Worm (Caenorhabditis elegans) whole organism, young adult: Measurements from ENCODE around the gene F56A11.4.
A peak's percentile ranks its signal among the peaks of the same experiment; 100 is the strongest.

Experiments
- B0336.3 ChIP-seq: fragments of 200-800 bp; sonication (Bioruptor generic); IDR thresholded peaks from 2 replicates; pipeline ENCODE4 v1.3.6; 2022; ENCODE audit warnings: missing genetic modification characterization, missing compliant biosample characterization
- C06A6.2 ChIP-seq: fragments of 200-800 bp; sonication (Bioruptor generic); conservative IDR thresholded peaks from 2 replicates; pipeline ENCODE4 v1.3.6; 2022; ENCODE audit warnings: missing genetic modification characterization, missing compliant biosample characterization
- F10E7.11 ChIP-seq: sonication (generic microtip); optimal IDR thresholded peaks from 2 replicates; lab custom pipeline; 2017; ENCODE audit warnings: mild to moderate bottlenecking, missing genetic modification characterization, moderate library complexity, missing compliant biosample characterization
- F37B4.10 ChIP-seq: fragments of 200-800 bp; sonication (Bioruptor generic); IDR thresholded peaks from 2 replicates; pipeline ENCODE4 v1.3.6; 2022; ENCODE audit warnings: missing genetic modification characterization, missing compliant biosample characterization
- K11D2.4 ChIP-seq: fragments of 200-800 bp; sonication (Bioruptor generic); IDR thresholded peaks from 2 replicates; pipeline ENCODE4 v1.3.6; 2022; ENCODE audit warnings: missing genetic modification reagents, missing genetic modification characterization, missing compliant biosample characterization
- Y53F4B.3 ChIP-seq: fragments of 200-800 bp; sonication (Bioruptor generic); IDR thresholded peaks from 2 replicates; pipeline ENCODE4 v1.3.6; 2022; ENCODE audit warnings: missing genetic modification reagents, missing genetic modification characterization, missing compliant biosample characterization
- Y53G8AR.9 ChIP-seq: fragments of 200-800 bp; sonication (Bioruptor generic); conservative IDR thresholded peaks from 2 replicates; pipeline ENCODE4 v1.3.6; 2022; ENCODE audit warnings: missing genetic modification reagents, missing genetic modification characterization, missing compliant biosample characterization
- Y67H2A.10 ChIP-seq: fragments of 200-800 bp; sonication (Bioruptor generic); conservative IDR thresholded peaks from 2 replicates; pipeline ENCODE4 v1.3.6; 2022; ENCODE audit warnings: missing genetic modification reagents, missing genetic modification characterization, missing compliant biosample characterization
- Y79H2A.3 ChIP-seq: fragments of 200-800 bp; sonication (Bioruptor generic); conservative IDR thresholded peaks from 2 replicates; pipeline ENCODE4 v1.3.6; 2022; ENCODE audit warnings: missing genetic modification reagents, missing genetic modification characterization, missing compliant biosample characterization
- akir-1 ChIP-seq: fragments of 200-800 bp; sonication (Bioruptor generic); optimal IDR thresholded peaks from 2 replicates; lab custom pipeline; 2018; ENCODE audit warnings: mild to moderate bottlenecking, missing genetic modification characterization, moderate library complexity, missing compliant biosample characterization
- aptf-2 ChIP-seq: fragments of 200-800 bp; sonication (Bioruptor generic); conservative IDR thresholded peaks from 2 replicates; pipeline ENCODE4 v1.3.6; 2022; ENCODE audit warnings: missing genetic modification reagents, missing genetic modification characterization, missing compliant biosample characterization
- atf-7 ChIP-seq: sonication (generic microtip); optimal IDR thresholded peaks from 2 replicates; lab custom pipeline; 2017; ENCODE audit warnings: mild to moderate bottlenecking, missing genetic modification characterization, missing compliant biosample characterization
- attf-3 ChIP-seq: fragments of 200-800 bp; sonication (Bioruptor generic); conservative IDR thresholded peaks from 2 replicates; pipeline ENCODE4 v1.3.6; 2022; ENCODE audit warnings: missing genetic modification reagents, missing genetic modification characterization, missing compliant biosample characterization
- cebp-2 ChIP-seq: fragments of 200-800 bp; sonication (Bioruptor generic); IDR thresholded peaks from 2 replicates; pipeline ENCODE4 v1.3.6; 2022; ENCODE audit warnings: missing genetic modification characterization, missing compliant biosample characterization
- dox-1 ChIP-seq: fragments of 200-800 bp; sonication (Bioruptor generic); IDR thresholded peaks from 2 replicates; pipeline ENCODE4 v1.3.6; 2022; ENCODE audit warnings: missing genetic modification reagents, missing genetic modification characterization, missing compliant biosample characterization
- dpff-1 ChIP-seq: sonication (generic microtip); optimal IDR thresholded peaks from 2 replicates; lab custom pipeline; 2017; ENCODE audit warnings: mild to moderate bottlenecking, missing genetic modification characterization, missing compliant biosample characterization
- dpl-1 ChIP-seq: fragments of 150-350 bp; optimal IDR thresholded peaks from 2 replicates; lab custom pipeline; 2014; ENCODE audit warnings: missing biosample characterization, missing genetic modification reagents, missing genetic modification characterization
- egrh-3 ChIP-seq: fragments of 200-800 bp; sonication (Bioruptor generic); IDR thresholded peaks from 2 replicates; pipeline ENCODE4 v1.3.6; 2022; ENCODE audit warnings: missing genetic modification reagents, missing genetic modification characterization, missing compliant biosample characterization
- let-526 ChIP-seq: fragments of 200-800 bp; sonication (Bioruptor generic); IDR thresholded peaks from 2 replicates; pipeline ENCODE4 v1.3.6; 2022; ENCODE audit warnings: missing genetic modification reagents, missing genetic modification characterization, missing compliant biosample characterization
- let-607 ChIP-seq, 2 experiments: fragments of 200-800 bp in 1 of 2; sonication (Bioruptor generic) in 1 of 2; sonication (generic microtip) in 1 of 2; optimal IDR thresholded peaks; 2 replicates each; lab custom pipeline; 2016 to 2018; ENCODE audit warnings: mild to moderate bottlenecking in 2 of 2, missing compliant biosample characterization in 2 of 2, missing genetic modification characterization in 2 of 2, moderate library complexity in 2 of 2, missing genotype in 1 of 2
- lin-40 ChIP-seq: sonication (generic microtip); optimal IDR thresholded peaks from 2 replicates; lab custom pipeline; 2016; ENCODE audit warnings: missing genetic modification characterization, mild to moderate bottlenecking, missing compliant biosample characterization, missing genotype, missing genetic modification reagents
- lsy-27 ChIP-seq: sonication (generic microtip); optimal IDR thresholded peaks from 2 replicates; lab custom pipeline; 2017; ENCODE audit warnings: missing genetic modification characterization, mild to moderate bottlenecking, missing compliant biosample characterization, antibody characterized with exemption, missing genotype, borderline replicate concordance; ENCODE audit not compliant: insufficient read depth
- mel-28 ChIP-seq: sonication (generic microtip); optimal IDR thresholded peaks from 2 replicates; lab custom pipeline; 2016; ENCODE audit warnings: borderline replicate concordance, mild to moderate bottlenecking, missing genetic modification characterization, missing compliant biosample characterization
- mes-4 ChIP-seq: sonication (generic microtip); optimal IDR thresholded peaks from 2 replicates; lab custom pipeline; 2016; ENCODE audit warnings: missing genotype, missing genetic modification characterization, missing compliant biosample characterization
- nfya-2 ChIP-seq: fragments of 200-800 bp; sonication (Bioruptor generic); IDR thresholded peaks from 2 replicates; pipeline ENCODE4 v1.3.6; 2022; ENCODE audit warnings: missing genetic modification reagents, missing genetic modification characterization, missing compliant biosample characterization
- nhr-179 ChIP-seq: sonication (generic microtip); optimal IDR thresholded peaks from 2 replicates; lab custom pipeline; 2016; ENCODE audit warnings: mild to moderate bottlenecking, missing genetic modification characterization, missing compliant biosample characterization
- rpc-1 ChIP-seq, 2 experiments: fragments of 150-350 bp in 1 of 2; sonication (generic microtip) in 1 of 2; optimal IDR thresholded peaks; 2 replicates each; lab custom pipeline; 2014 to 2018; ENCODE audit warnings: missing biosample characterization in 1 of 2, missing genetic modification characterization in 1 of 2, missing genetic modification reagents in 1 of 2, missing genotype in 1 of 2
- sdz-38 ChIP-seq: sonication (generic microtip); optimal IDR thresholded peaks from 2 replicates; lab custom pipeline; 2016; ENCODE audit warnings: missing genotype, missing genetic modification characterization, missing compliant biosample characterization
- snpc-3.4 ChIP-seq: sonication (generic microtip); optimal IDR thresholded peaks from 2 replicates; lab custom pipeline; 2017; ENCODE audit warnings: missing genetic modification characterization, mild to moderate bottlenecking, missing compliant biosample characterization, antibody characterized with exemption, moderate library complexity, missing genotype, missing genetic modification reagents
- sptf-2 ChIP-seq: fragments of 200-800 bp; sonication (Bioruptor generic); optimal IDR thresholded peaks from 2 replicates; lab custom pipeline; 2018; ENCODE audit warnings: mild to moderate bottlenecking, missing genetic modification characterization, missing compliant biosample characterization
- tbp1 ChIP-seq: fragments of 200-800 bp; sonication (Bioruptor generic); optimal IDR thresholded peaks from 2 replicates; lab custom pipeline; 2018; ENCODE audit warnings: mild to moderate bottlenecking, missing genetic modification characterization, missing compliant biosample characterization
- unc-62 ChIP-seq: fragments of 150-350 bp; optimal IDR thresholded peaks from 2 replicates; lab custom pipeline; 2014; ENCODE audit warnings: missing biosample characterization, missing genetic modification reagents, missing genetic modification characterization
- zfh-2 ChIP-seq: fragments of 200-800 bp; sonication (Bioruptor generic); conservative IDR thresholded peaks from 2 replicates; pipeline ENCODE4 v1.3.6; 2022; ENCODE audit warnings: missing genetic modification reagents, missing genetic modification characterization, missing compliant biosample characterization
- ztf-22 ChIP-seq: fragments of 200-800 bp; sonication (Bioruptor generic); optimal IDR thresholded peaks from 2 replicates; lab custom pipeline; 2018; ENCODE audit warnings: mild to moderate bottlenecking, missing genetic modification characterization, moderate library complexity, missing compliant biosample characterization
- ztf-3 ChIP-seq: fragments of 200-800 bp; sonication (Bioruptor generic); optimal IDR thresholded peaks from 2 replicates; lab custom pipeline; 2018; ENCODE audit warnings: mild to moderate bottlenecking, missing genetic modification characterization, missing compliant biosample characterization

Gene F56A11.4

ce11 chrIV:580512-580911 lies 32.4 kb downstream of the F56A11.4 start:
- peak; percentile 75 for TF ChIP-seq zfh-2
- TF ChIP-seq nfya-2 (GFP tag; lab: Robert Waterston, UW) = no peak
- peak; percentile 7; the same call in 1 of the 2 replicates for TF ChIP-seq egrh-3 (GFP tag; lab: Robert Waterston, UW)

DNA sequence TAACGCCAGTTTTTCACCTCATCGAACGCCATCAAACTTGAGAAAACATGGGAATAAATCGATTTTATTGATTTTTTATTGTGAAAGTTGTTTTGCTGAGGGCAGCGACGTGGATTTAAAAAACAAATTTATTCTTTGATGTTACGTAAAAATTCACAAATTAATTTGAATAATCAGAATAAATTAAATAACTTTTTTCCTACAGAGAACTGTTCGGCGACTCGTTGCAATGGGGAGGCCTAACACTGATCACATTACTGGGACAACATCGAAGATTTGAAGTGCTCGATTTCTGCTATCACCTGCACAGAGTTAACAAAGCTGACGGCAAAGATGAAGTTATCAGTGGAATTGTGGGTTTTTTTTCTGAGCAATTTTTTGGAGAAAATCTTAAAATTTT lies 34.0 kb downstream of the F56A11.4 start, which contains the start of gene F56A11.6:
TSS of gene F56A11.6 (minus strand) at position 101 of the 400 bp plus-strand sequence.
- TF ChIP-seq F10E7.11 (tag; lab: Kevin White, UChicago) (no peak), C06A6.2 (GFP tag; lab: Robert Waterston, UW) (no peak), B0336.3 (no peak), atf-7 (no peak), mel-28 (tag; lab: Kevin White, UChicago) (no peak), Y53F4B.3 (GFP tag; lab: Robert Waterston, UW) (no peak), K11D2.4 (GFP tag; lab: Robert Waterston, UW) (no peak), lin-40 (tag; lab: Kevin White, UChicago) (no peak), dox-1 (GFP tag; lab: Robert Waterston, UW) (no peak), Y67H2A.10 (GFP tag; lab: Robert Waterston, UW) (no peak), sdz-38 (tag; lab: Kevin White, UChicago) (no peak), dpl-1 (no peak), F37B4.10 (GFP tag; lab: Robert Waterston, UW) (no peak), sptf-2 (no peak), rpc-1 (optimal IDR thresholded peaks at IDR 0.05; lab: Kevin White, UChicago) (no peak), rpc-1 (tag; optimal IDR thresholded peaks at IDR 0.05; lab: Kevin White, UChicago) (no peak), lsy-27 (tag; lab: Kevin White, UChicago) (no peak)

ce11 chrIV:584039-584438 lies 35.9 kb downstream of the F56A11.4 start:
- TF ChIP-seq tbp1 (GFP tag; lab: Kevin White, UChicago) = no peak
- TF ChIP-seq ztf-3 = no peak
- TF ChIP-seq Y53F4B.3 (GFP tag; lab: Robert Waterston, UW) = no peak
- TF ChIP-seq mes-4 = no peak
- no peak for TF ChIP-seq dpff-1 (tag; lab: Kevin White, UChicago)
- no peak for TF ChIP-seq Y53G8AR.9
- TF ChIP-seq akir-1 = no peak
- TF ChIP-seq unc-62 (GFP tag; lab: Kevin White, UChicago) = no peak
- TF ChIP-seq Y79H2A.3 (GFP tag; lab: Robert Waterston, UW) = no peak
- no peak for TF ChIP-seq lsy-27 (tag; lab: Kevin White, UChicago)
- TF ChIP-seq let-526 (GFP tag; lab: Robert Waterston, UW) = no peak
- TF ChIP-seq let-607 (tag; optimal IDR thresholded peaks at IDR 0.05; lab: Kevin White, UChicago) = no peak
- TF ChIP-seq ztf-22 (GFP tag; lab: Kevin White, UChicago) = no peak
- TF ChIP-seq cebp-2 (GFP tag; lab: Robert Waterston, UW) = no peak
- no peak for TF ChIP-seq snpc-3.4 (tag; lab: Kevin White, UChicago)
- TF ChIP-seq nhr-179 (tag; lab: Kevin White, UChicago) = no peak
- TF ChIP-seq attf-3 (GFP tag; lab: Robert Waterston, UW) = no peak
- no peak for TF ChIP-seq aptf-2
